Fruit fly (Drosophila melanogaster): ENCODE results near the gene Atac3.

Gene Atac3

DNA sequence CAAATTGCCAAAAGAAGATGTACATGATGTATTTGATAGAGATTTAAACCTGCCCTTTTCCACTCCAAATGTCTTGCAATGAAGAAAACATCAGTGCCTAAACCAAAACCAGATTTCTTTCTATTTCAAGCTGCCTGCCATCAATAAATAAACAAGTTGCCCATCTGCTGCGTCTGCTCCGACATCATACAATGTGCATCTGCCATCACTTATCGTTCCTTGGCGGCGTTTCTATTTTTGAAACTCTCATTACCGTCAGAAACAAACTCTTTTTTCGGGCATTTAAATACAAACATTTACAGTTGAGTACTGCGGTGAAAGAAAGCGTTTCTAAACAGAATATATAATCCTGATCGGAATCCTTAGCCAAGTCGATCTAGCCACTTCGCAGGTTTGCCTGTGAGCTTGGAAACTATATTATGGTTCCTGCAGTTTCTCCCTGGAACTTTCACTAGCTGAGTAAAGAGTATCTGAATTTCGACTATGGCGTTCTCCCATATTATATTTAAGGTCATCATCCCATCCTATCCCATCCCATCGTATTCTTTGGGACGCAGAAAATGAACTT lies 32.9 kb downstream of the Atac3 start (continued):
- TF ChIP-seq Nf-YC (tag; optimal IDR thresholded peaks at IDR 0.05) = no peak
- TF ChIP-seq CG7987 (GFP tag; optimal IDR thresholded peaks at IDR 0.05) = no peak
- no peak for TF ChIP-seq her (GFP tag; optimal IDR thresholded peaks at IDR 0.05)
- no peak for TF ChIP-seq Hmr (GFP tag; optimal IDR thresholded peaks at IDR 0.05)
- no peak for TF ChIP-seq Awh (GFP tag; IDR thresholded peaks at IDR 0.05)
- peak in 1 of 3 experiments; percentile 71 for TF ChIP-seq lola (GFP tag; optimal IDR thresholded peaks at IDR 0.05)
- TF ChIP-seq lbe (GFP tag; optimal IDR thresholded peaks at IDR 0.05) = no peak
- no peak for TF ChIP-seq BEAF-32 (GFP tag; optimal IDR thresholded peaks at IDR 0.05)
- TF ChIP-seq pb (GFP tag; optimal IDR thresholded peaks at IDR 0.05) = no peak
- no peak for TF ChIP-seq HLH4C (GFP tag; IDR thresholded peaks at IDR 0.05; ENCODE audit: partially characterized antibody)
- peak; percentile 23 for TF ChIP-seq CG12219 (GFP tag; optimal IDR thresholded peaks at IDR 0.05)
- TF ChIP-seq CG7271 (tag; optimal IDR thresholded peaks at IDR 0.05) = no peak
- TF ChIP-seq sna (GFP tag; IDR thresholded peaks at IDR 0.05; ENCODE audit: partially characterized antibody) = no peak
- TF ChIP-seq bigmax (GFP tag; optimal IDR thresholded peaks at IDR 0.05) = no peak
- peak; percentile 37 for TF ChIP-seq CG33557 (GFP tag; optimal IDR thresholded peaks at IDR 0.05)
- no peak for TF ChIP-seq slou (GFP tag; optimal IDR thresholded peaks at IDR 0.05)
- TF ChIP-seq CG11093 (GFP tag; IDR thresholded peaks at IDR 0.05) = 0 out of 3 replicates have a peak, but pooled peaks have one; percentile 29
- no peak for TF ChIP-seq kni (GFP tag; optimal IDR thresholded peaks at IDR 0.05)
- TF ChIP-seq CG11456 (GFP tag; IDR thresholded peaks at IDR 0.05) = no peak
- TF ChIP-seq CG10462 (GFP tag; optimal IDR thresholded peaks at IDR 0.05) = no peak
- no peak for TF ChIP-seq zf30C (GFP tag; optimal IDR thresholded peaks at IDR 0.05)
- TF ChIP-seq bcd (GFP tag; optimal IDR thresholded peaks at IDR 0.05) = peak; percentile 2
- TF ChIP-seq CG6175 (GFP tag; IDR thresholded peaks at IDR 0.05) = no peak
- TF ChIP-seq oc (tag; optimal IDR thresholded peaks at IDR 0.05) = no peak
- no peak for TF ChIP-seq CG7745 (tag; optimal IDR thresholded peaks at IDR 0.05)
- no peak for TF ChIP-seq CG11247 (GFP tag; IDR thresholded peaks at IDR 0.05)
- TF ChIP-seq CG11085 (GFP tag; IDR thresholded peaks at IDR 0.05) = no peak
- TF ChIP-seq CG8944 (GFP tag; optimal IDR thresholded peaks at IDR 0.05) = peak; percentile 31
- no peak for TF ChIP-seq ind (GFP tag; optimal IDR thresholded peaks at IDR 0.05)
- TF ChIP-seq CG6683 (GFP tag; optimal IDR thresholded peaks at IDR 0.05) = no peak
- no peak for TF ChIP-seq HmgZ (tag; optimal IDR thresholded peaks at IDR 0.05)
- TF ChIP-seq repo (GFP tag; optimal IDR thresholded peaks at IDR 0.05) = no peak
- TF ChIP-seq Scr (GFP tag; IDR thresholded peaks at IDR 0.05; ENCODE audit: partially characterized antibody) = no peak
- TF ChIP-seq CG7372 (GFP tag; IDR thresholded peaks at IDR 0.05) = no peak
- TF ChIP-seq zfh1 (GFP tag; IDR thresholded peaks at IDR 0.05) = no peak
- no peak for TF ChIP-seq Hey (tag; optimal IDR thresholded peaks at IDR 0.05)
- TF ChIP-seq pan (optimal IDR thresholded peaks at IDR 0.05) = no peak
- TF ChIP-seq pan (GFP tag; optimal IDR thresholded peaks at IDR 0.05 in 1 of 2, IDR thresholded peaks at IDR 0.05 in 1 of 2) = no peak
- no peak for TF ChIP-seq CG12104 (GFP tag; optimal IDR thresholded peaks at IDR 0.05)
- TF ChIP-seq CG31365 (tag; optimal IDR thresholded peaks at IDR 0.05) = no peak
- TF ChIP-seq Fer1 (GFP tag; optimal IDR thresholded peaks at IDR 0.05) = no peak
- no peak for TF ChIP-seq gsb (GFP tag; IDR thresholded peaks at IDR 0.05)
- TF ChIP-seq CG9609 (GFP tag; optimal IDR thresholded peaks at IDR 0.05) = no peak
- no peak for TF ChIP-seq unc-4 (GFP tag; IDR thresholded peaks at IDR 0.05; ENCODE audit: partially characterized antibody)
- no peak for TF ChIP-seq NfI (GFP tag; optimal IDR thresholded peaks at IDR 0.05)
- TF ChIP-seq pita (GFP tag; optimal IDR thresholded peaks at IDR 0.05) = no peak
- TF ChIP-seq CG15479 (GFP tag; optimal IDR thresholded peaks at IDR 0.05) = no peak
- no peak for TF ChIP-seq CG30020 (tag; optimal IDR thresholded peaks at IDR 0.05)
- TF ChIP-seq Ada2b (GFP tag; IDR thresholded peaks at IDR 0.05) = no peak
- no peak for TF ChIP-seq CG12071 (GFP tag; optimal IDR thresholded peaks at IDR 0.05)
